Worm (Caenorhabditis elegans) whole organism, early embryonic: ENCODE results near the gene glb-19.
"Not testable (repeated sequence)": the region's sequence is repeated elsewhere in the genome, so short reads cannot be mapped to it uniquely, and the experiment has no call there.

Experiments used
- B0310.2 ChIP-seq: sonication (generic microtip); optimal IDR thresholded peaks from 2 replicates; lab custom pipeline; 2016; ENCODE audit warnings: mild to moderate bottlenecking, missing genetic modification characterization, missing compliant biosample characterization
- F13C5.2 ChIP-seq: sonication (generic microtip); optimal IDR thresholded peaks from 2 replicates; lab custom pipeline; 2017; ENCODE audit warnings: mild to moderate bottlenecking, missing genetic modification characterization, inconsistent platforms, missing compliant biosample characterization
- aly-1 ChIP-seq: sonication (generic microtip); optimal IDR thresholded peaks from 2 replicates; lab custom pipeline; 2016; ENCODE audit warnings: missing genetic modification characterization, missing compliant biosample characterization
- ama-1 ChIP-seq: fragments of 150-350 bp; optimal IDR thresholded peaks from 2 replicates; lab custom pipeline; 2014
- ceh-13 ChIP-seq: fragments of 200-800 bp; sonication (Bioruptor generic); optimal IDR thresholded peaks from 2 replicates; lab custom pipeline; 2018; ENCODE audit warnings: mild to moderate bottlenecking, missing genetic modification characterization, missing compliant biosample characterization
- ceh-36 ChIP-seq: sonication (generic microtip); optimal IDR thresholded peaks from 2 replicates; lab custom pipeline; 2016; ENCODE audit warnings: missing genetic modification characterization, inconsistent platforms, missing compliant biosample characterization
- ets-7 ChIP-seq: sonication (generic microtip); optimal IDR thresholded peaks from 2 replicates; lab custom pipeline; 2016; ENCODE audit warnings: missing genotype, missing genetic modification characterization, missing compliant biosample characterization
- flt-1 ChIP-seq: fragments of 200-800 bp; sonication (Bioruptor generic); IDR thresholded peaks from 2 replicates; pipeline ENCODE4 v1.3.6; 2022; ENCODE audit warnings: missing genetic modification characterization, missing compliant biosample characterization
- hmbx-1 ChIP-seq: sonication (generic microtip); optimal IDR thresholded peaks from 2 replicates; lab custom pipeline; 2016; ENCODE audit warnings: mild to moderate bottlenecking, missing genetic modification characterization, missing compliant biosample characterization
- hmg-4 ChIP-seq: fragments of 200-800 bp; sonication (Bioruptor generic); optimal IDR thresholded peaks from 2 replicates; lab custom pipeline; 2018; ENCODE audit warnings: mild to moderate bottlenecking, missing genetic modification characterization, missing compliant biosample characterization
- hnd-1 ChIP-seq: sonication (generic microtip); optimal IDR thresholded peaks from 2 replicates; lab custom pipeline; 2016; ENCODE audit warnings: missing genetic modification characterization, missing compliant biosample characterization
- pes-1 ChIP-seq: fragments of 200-800 bp; sonication (Bioruptor generic); IDR thresholded peaks from 2 replicates; pipeline ENCODE4 v1.3.6; 2022; ENCODE audit warnings: missing genetic modification reagents, missing genetic modification characterization, missing compliant biosample characterization
- scrt-1 ChIP-seq: fragments of 200-800 bp; sonication (Bioruptor generic); IDR thresholded peaks from 2 replicates; pipeline ENCODE4 v1.3.6; 2022; ENCODE audit warnings: missing genetic modification characterization, missing compliant biosample characterization
- sea-1 ChIP-seq: fragments of 200-800 bp; sonication (Bioruptor generic); conservative IDR thresholded peaks from 2 replicates; pipeline ENCODE4 v1.3.6; 2022; ENCODE audit warnings: missing genetic modification characterization, missing compliant biosample characterization
- tbx-11 ChIP-seq: fragments of 200-800 bp; sonication (Bioruptor generic); IDR thresholded peaks from 2 replicates; pipeline ENCODE4 v1.3.6; 2022; ENCODE audit warnings: missing genetic modification characterization, missing compliant biosample characterization
- tbx-37 ChIP-seq: fragments of 200-800 bp; sonication (Bioruptor generic); conservative IDR thresholded peaks from 2 replicates; pipeline ENCODE4 v1.3.6; 2022; ENCODE audit warnings: missing genetic modification reagents, missing genetic modification characterization, missing compliant biosample characterization
- tra-4 ChIP-seq: sonication (generic microtip); optimal IDR thresholded peaks from 2 replicates; lab custom pipeline; 2017; ENCODE audit warnings: missing genetic modification characterization, missing compliant biosample characterization

Gene glb-19

DNA sequence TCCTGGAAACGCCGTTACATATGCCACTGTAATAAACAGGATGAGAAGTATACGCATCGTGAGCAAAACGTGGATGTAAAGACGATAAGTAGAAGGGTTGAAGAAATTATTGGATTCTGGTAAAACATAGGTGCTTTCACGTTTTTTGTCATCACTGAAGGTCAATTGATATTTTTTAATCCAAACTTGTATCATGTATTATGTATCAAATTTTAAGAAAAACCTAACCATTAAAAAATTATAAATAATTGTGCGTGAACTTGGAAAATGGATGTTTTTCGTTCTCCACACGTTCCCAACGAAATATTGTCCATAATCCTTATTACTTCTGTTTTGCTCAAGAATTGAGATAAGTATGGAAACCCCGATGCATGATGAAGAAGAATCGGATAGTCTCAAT, 36.2 kb upstream of the glb-19 start, which contains the start of gene R102.8:
Gene R102.8, minus strand, starts transcription at position 101 of the 400 bp plus-strand sequence.
- TF ChIP-seq tbx-11 (GFP tag; lab: Robert Waterston, UW) (no peak), F13C5.2 (tag; lab: Kevin White, UChicago) (no peak), pes-1 (no peak)

- no peak for TF ChIP-seq scrt-1
- TF ChIP-seq hmbx-1 (tag; lab: Kevin White, UChicago) = no peak
- TF ChIP-seq ets-7 = no peak
- TF ChIP-seq hnd-1 (tag; lab: Kevin White, UChicago) = no peak
- no peak for TF ChIP-seq hmg-4 (GFP tag; lab: Kevin White, UChicago)
These were observed 35.1 kb upstream of the glb-19 start, which contains the start of gene R102.3 for ce11 chrIV:10688972-10689567. Gene R102.3 (plus strand): TSS chrIV:10689517.

DNA sequence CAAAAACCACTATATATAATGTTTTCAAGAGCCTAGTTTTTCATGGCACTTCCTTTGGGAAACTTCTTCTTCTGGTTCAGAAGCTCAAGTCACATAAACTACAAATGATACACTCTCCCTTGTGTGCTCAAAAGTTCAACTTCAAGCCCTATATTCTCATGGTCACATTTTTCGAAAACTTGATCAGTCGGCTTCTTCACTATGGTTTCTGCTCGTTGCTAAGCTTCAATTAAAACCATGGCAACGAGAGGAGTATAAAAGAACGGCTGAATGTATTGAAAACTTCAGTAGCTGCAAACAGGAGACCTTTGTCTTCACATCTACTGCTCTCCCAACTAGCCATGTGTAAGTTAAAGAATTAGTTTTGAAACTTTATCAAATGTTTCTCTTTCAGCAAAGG, 33.4 kb upstream of the glb-19 start, which contains the start of gene R102.2:
Gene R102.2, plus strand, starts transcription at position 301 of the 400 bp plus-strand sequence.
- not testable (repeated sequence) for TF ChIP-seq sea-1 (GFP tag; lab: Robert Waterston, UW); tra-4 (tag; lab: Kevin White, UChicago); F13C5.2 (tag; lab: Kevin White, UChicago)

- TF ChIP-seq tra-4 (tag; lab: Kevin White, UChicago) (no peak), F13C5.2 (tag; lab: Kevin White, UChicago) (no peak), ama-1 (no peak), tbx-11 (GFP tag; lab: Robert Waterston, UW) (no peak), scrt-1 (no peak), tbx-37 (GFP tag; lab: Robert Waterston, UW) (no peak), ets-7 (no peak), ceh-13 (no peak), aly-1 (tag; lab: Kevin White, UChicago) (no peak), pes-1 (no peak), hmg-4 (GFP tag; lab: Kevin White, UChicago) (no peak)
These were observed 31.8 kb upstream of the glb-19 start, which contains the start of the genes K08C7.6 and R102.1 for ce11 chrIV:10685758-10686157. Gene K08C7.6 (minus strand): TSS chrIV:10685858. Gene R102.1 (plus strand): TSS chrIV:10686048.

- TF ChIP-seq tbx-37 (GFP tag; lab: Robert Waterston, UW) = no peak
- TF ChIP-seq sea-1 (GFP tag; lab: Robert Waterston, UW) = no peak
- TF ChIP-seq aly-1 (tag; lab: Kevin White, UChicago) = no peak
- no peak for TF ChIP-seq pes-1
- no peak for TF ChIP-seq hmg-4 (GFP tag; lab: Kevin White, UChicago)
- TF ChIP-seq ceh-13 = no peak
- no peak for TF ChIP-seq B0310.2 (tag; lab: Kevin White, UChicago)
- no peak for TF ChIP-seq tbx-11 (GFP tag; lab: Robert Waterston, UW)
- no peak for TF ChIP-seq tra-4 (tag; lab: Kevin White, UChicago)
These were observed 28.3 kb upstream of the glb-19 start, which contains the start of gene fmo-2 for ce11 chrIV:10682155-10682749. Gene fmo-2 (plus strand): TSS chrIV:10682524.

ce11 chrIV:10680379-10680778, 26.4 kb upstream of the glb-19 start, which contains the start of gene K08C7.4:
Gene K08C7.4 (minus strand): TSS chrIV:10680479.
- TF ChIP-seq ceh-36 = no peak
- no peak for TF ChIP-seq pes-1
- no peak for TF ChIP-seq aly-1 (tag; lab: Kevin White, UChicago)
- TF ChIP-seq tbx-11 (GFP tag; lab: Robert Waterston, UW) = no peak
- no peak for TF ChIP-seq flt-1 (GFP tag; lab: Robert Waterston, UW)
- no peak for TF ChIP-seq hnd-1 (tag; lab: Kevin White, UChicago)
- TF ChIP-seq tbx-37 (GFP tag; lab: Robert Waterston, UW) = no peak
- no peak for TF ChIP-seq ets-7

DNA sequence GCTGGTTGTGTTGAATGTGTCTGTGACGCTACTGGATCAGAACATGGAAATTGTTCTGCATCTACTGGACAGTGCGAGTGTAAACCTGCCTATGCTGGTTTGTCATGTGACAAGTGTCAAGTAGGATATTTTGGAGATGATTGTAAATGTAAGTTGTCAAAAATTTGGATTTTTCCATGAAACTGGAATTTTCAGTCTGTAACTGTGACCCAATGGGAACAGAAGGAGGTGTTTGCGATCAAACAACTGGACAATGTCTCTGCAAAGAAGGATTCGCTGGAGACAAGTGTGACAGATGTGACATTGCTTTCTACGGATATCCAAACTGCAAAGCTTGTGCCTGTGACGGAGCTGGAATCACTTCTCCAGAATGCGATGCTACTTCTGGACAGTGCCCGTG, 14.6 kb upstream of the glb-19 start:
- TF ChIP-seq ama-1 (no peak), B0310.2 (tag; lab: Kevin White, UChicago) (no peak), flt-1 (GFP tag; lab: Robert Waterston, UW) (no peak)

ce11 chrIV:10666523-10666922, 12.6 kb upstream of the glb-19 start, which contains the start of gene epi-1:
Gene epi-1 (plus strand): TSS chrIV:10666823.
- TF ChIP-seq scrt-1 (no peak), pes-1 (no peak), hmg-4 (GFP tag; lab: Kevin White, UChicago) (no peak), aly-1 (tag; lab: Kevin White, UChicago) (no peak), flt-1 (GFP tag; lab: Robert Waterston, UW) (no peak), ceh-36 (no peak), B0310.2 (tag; lab: Kevin White, UChicago) (no peak), F13C5.2 (tag; lab: Kevin White, UChicago) (no peak), sea-1 (GFP tag; lab: Robert Waterston, UW) (no peak), ama-1 (no peak), hmbx-1 (tag; lab: Kevin White, UChicago) (no peak), tra-4 (tag; lab: Kevin White, UChicago) (no peak), ceh-13 (no peak), tbx-37 (GFP tag; lab: Robert Waterston, UW) (no peak), tbx-11 (GFP tag; lab: Robert Waterston, UW) (no peak), hnd-1 (tag; lab: Kevin White, UChicago) (no peak), ets-7 (no peak)
